Fruit fly (Drosophila melanogaster) whole organism, embryonic: ENCODE data around the gene CG4896.

Source experiments
- Antp ChIP-seq: fragments of 200-800 bp; sonication (Bioruptor generic); optimal IDR thresholded peaks from 3 replicates; lab custom pipeline; 2016; ENCODE audit warnings: missing biosample characterization, missing genetic modification characterization
- CG10366 ChIP-seq: fragments of 200-800 bp; sonication (Bioruptor generic); IDR thresholded peaks from 2 replicates; pipeline ENCODE4 v1.3.6; 2022; ENCODE audit warnings: missing biosample characterization, missing genetic modification characterization
- CG13287 ChIP-seq: fragments of 200-800 bp; sonication (Bioruptor generic); IDR thresholded peaks from 2 replicates; pipeline ENCODE4 v1.3.6; 2022; ENCODE audit warnings: missing biosample characterization, missing genetic modification characterization; ENCODE audit not compliant: partially characterized antibody
- CG14860 ChIP-seq: fragments of 200-800 bp; sonication (Bioruptor generic); IDR thresholded peaks from 3 replicates; pipeline ENCODE4 v1.3.6; 2022; ENCODE audit warnings: missing biosample characterization, missing genetic modification characterization; ENCODE audit not compliant: partially characterized antibody
- CG15011 ChIP-seq: fragments of 200-800 bp; sonication (Bioruptor generic); optimal IDR thresholded peaks from 3 replicates; lab custom pipeline; 2018; ENCODE audit warnings: missing biosample characterization, mild to moderate bottlenecking, missing genetic modification characterization
- CG3847 ChIP-seq: fragments of 200-800 bp; sonication (Bioruptor generic); IDR thresholded peaks from 2 replicates; pipeline ENCODE4 v1.3.6; 2022; ENCODE audit warnings: missing biosample characterization, missing genetic modification characterization
- CG3995 ChIP-seq: fragments of 200-800 bp; sonication (Bioruptor generic); optimal IDR thresholded peaks from 3 replicates; lab custom pipeline; 2016; ENCODE audit warnings: missing biosample characterization, missing genetic modification characterization
- CG5953 ChIP-seq: fragments of 200-800 bp; sonication (Bioruptor generic); IDR thresholded peaks from 2 replicates; pipeline ENCODE4 v1.3.6; 2022; ENCODE audit warnings: missing biosample characterization, missing genetic modification characterization
- CG6813 ChIP-seq: fragments of 200-800 bp; sonication (Bioruptor generic); optimal IDR thresholded peaks from 2 replicates; lab custom pipeline; 2017; ENCODE audit warnings: missing biosample characterization, missing genetic modification characterization, mild to moderate bottlenecking, moderate library complexity, missing genetic modification reagents
- CG7372 ChIP-seq: fragments of 200-800 bp; sonication (Bioruptor generic); IDR thresholded peaks from 2 replicates; pipeline ENCODE4 v1.3.6; 2022; ENCODE audit warnings: missing biosample characterization, missing genetic modification characterization
- CG8359 ChIP-seq: fragments of 200-800 bp; sonication (Bioruptor generic); optimal IDR thresholded peaks from 2 replicates; lab custom pipeline; 2017; ENCODE audit warnings: missing biosample characterization, mild to moderate bottlenecking, missing genetic modification characterization, borderline replicate concordance
- Doc3 ChIP-seq: fragments of 200-800 bp; sonication (Bioruptor generic); IDR thresholded peaks from 3 replicates; pipeline ENCODE4 v1.3.6; 2022; ENCODE audit warnings: missing biosample characterization, missing genetic modification characterization; ENCODE audit not compliant: partially characterized antibody
- Eip74EF ChIP-seq, 2 experiments: fragments of 200-800 bp in 1 of 2; fragments of >200 bp in 1 of 2; sonication (Bioruptor generic) in 1 of 2; optimal IDR thresholded peaks; 2 replicates each; lab custom pipeline; 2017 to 2019; ENCODE audit warnings: missing biosample characterization in 2 of 2, missing genetic modification characterization in 2 of 2, mild to moderate bottlenecking in 1 of 2, moderate library complexity in 1 of 2
- Fer2 ChIP-seq: fragments of 200-800 bp; sonication (Bioruptor generic); optimal IDR thresholded peaks from 2 replicates; lab custom pipeline; 2018; ENCODE audit warnings: missing biosample characterization, mild to moderate bottlenecking, missing genetic modification characterization, moderate library complexity
- GATAe ChIP-seq: fragments of 200-800 bp; sonication (Bioruptor generic); conservative IDR thresholded peaks from 2 replicates; pipeline ENCODE4 v1.3.6; 2022; ENCODE audit warnings: missing biosample characterization, missing genetic modification characterization
- HLH4C ChIP-seq: fragments of 200-800 bp; sonication (Bioruptor generic); IDR thresholded peaks from 3 replicates; pipeline ENCODE4 v1.3.6; 2022; ENCODE audit warnings: missing biosample characterization, missing genetic modification characterization; ENCODE audit not compliant: partially characterized antibody
- Hand ChIP-seq: fragments of 200-800 bp; sonication (Bioruptor generic); optimal IDR thresholded peaks from 2 replicates; lab custom pipeline; 2017; ENCODE audit warnings: mild to moderate bottlenecking, missing biosample characterization, missing genetic modification reagents, missing genetic modification characterization
- Hr39 ChIP-seq: fragments of >200 bp; optimal IDR thresholded peaks from 2 replicates; lab custom pipeline; 2017
- Lpt ChIP-seq: fragments of >200 bp; optimal IDR thresholded peaks from 2 replicates; lab custom pipeline; 2018; ENCODE audit warnings: missing biosample characterization, missing genetic modification characterization
- MTF-1 ChIP-seq: fragments of 200-800 bp; sonication (Bioruptor generic); optimal IDR thresholded peaks from 2 replicates; lab custom pipeline; 2018; ENCODE audit warnings: missing biosample characterization, mild to moderate bottlenecking, missing genetic modification characterization, borderline replicate concordance
- Max ChIP-seq: fragments of 200-800 bp; sonication (Bioruptor generic); optimal IDR thresholded peaks from 2 replicates; lab custom pipeline; 2016; ENCODE audit warnings: missing biosample characterization, mild to moderate bottlenecking, missing genetic modification characterization
- Stat92E ChIP-seq, 3 experiments: fragments of >200 bp in 2 of 3; fragments of 200-800 bp in 1 of 3; sonication (Bioruptor generic) in 1 of 3; optimal IDR thresholded peaks; 2 replicates each; lab custom pipeline; 2017 to 2019; ENCODE audit warnings: missing biosample characterization in 3 of 3, missing genetic modification characterization in 3 of 3, mild to moderate bottlenecking in 1 of 3, moderate library complexity in 1 of 3
- ab ChIP-seq: fragments of 200-800 bp; sonication (Bioruptor generic); optimal IDR thresholded peaks from 2 replicates; lab custom pipeline; 2016; ENCODE audit warnings: missing biosample characterization, missing genetic modification characterization
- ap ChIP-seq: fragments of 200-800 bp; sonication (Bioruptor generic); IDR thresholded peaks from 2 replicates; pipeline ENCODE4 v1.3.6; 2022; ENCODE audit warnings: missing biosample characterization, missing genetic modification characterization
- bigmax ChIP-seq: fragments of 200-800 bp; sonication (Bioruptor generic); optimal IDR thresholded peaks from 2 replicates; lab custom pipeline; 2018; ENCODE audit warnings: missing biosample characterization, mild to moderate bottlenecking, missing genetic modification characterization
- bowl ChIP-seq: fragments of 200-800 bp; sonication (Bioruptor generic); IDR thresholded peaks from 2 replicates; pipeline ENCODE4 v1.3.6; 2022; ENCODE audit warnings: missing biosample characterization, missing genetic modification characterization
- dmrt11E ChIP-seq: fragments of 200-800 bp; sonication (Bioruptor generic); optimal IDR thresholded peaks from 3 replicates; lab custom pipeline; 2018; ENCODE audit warnings: missing biosample characterization, mild to moderate bottlenecking, missing genetic modification characterization, moderate library complexity
- exex ChIP-seq: fragments of 200-800 bp; sonication (Bioruptor generic); optimal IDR thresholded peaks from 4 replicates; lab custom pipeline; 2018; ENCODE audit warnings: missing biosample characterization, mild to moderate bottlenecking, missing genetic modification characterization, moderate library complexity
- gfzf ChIP-seq: fragments of 200-800 bp; sonication (Bioruptor generic); optimal IDR thresholded peaks from 2 replicates; lab custom pipeline; 2016; ENCODE audit warnings: missing biosample characterization, mild to moderate bottlenecking, missing genetic modification characterization, moderate library complexity
- grau ChIP-seq: fragments of 200-800 bp; optimal IDR thresholded peaks from 3 replicates; lab custom pipeline; 2019; ENCODE audit warnings: missing biosample characterization, mild to moderate bottlenecking, missing genetic modification characterization, moderate library complexity
- h ChIP-seq: fragments of >200 bp; optimal IDR thresholded peaks from 2 replicates; lab custom pipeline; 2017
- hb ChIP-seq: fragments of 200-800 bp; sonication (Bioruptor generic); IDR thresholded peaks from 3 replicates; pipeline ENCODE4 v1.3.6; 2022; ENCODE audit warnings: missing biosample characterization, missing genetic modification characterization; ENCODE audit not compliant: partially characterized antibody
- her ChIP-seq: fragments of 200-800 bp; sonication (Bioruptor generic); optimal IDR thresholded peaks from 2 replicates; lab custom pipeline; 2016; ENCODE audit warnings: missing biosample characterization, missing genetic modification characterization
- jing ChIP-seq: fragments of 200-800 bp; sonication (Bioruptor generic); optimal IDR thresholded peaks from 2 replicates; lab custom pipeline; 2018; ENCODE audit warnings: missing biosample characterization, mild to moderate bottlenecking, missing genetic modification characterization
- ken ChIP-seq: fragments of 200-800 bp; sonication (Bioruptor generic); IDR thresholded peaks from 3 replicates; pipeline ENCODE4 v1.3.6; 2022; ENCODE audit warnings: missing biosample characterization, missing genetic modification characterization
- lab ChIP-seq: fragments of 200-800 bp; sonication (Bioruptor generic); optimal IDR thresholded peaks from 3 replicates; lab custom pipeline; 2017; ENCODE audit warnings: missing biosample characterization, missing genetic modification characterization, mild to moderate bottlenecking, moderate library complexity, missing genetic modification reagents
- mirr ChIP-seq: fragments of 200-800 bp; sonication (Bioruptor generic); optimal IDR thresholded peaks from 3 replicates; lab custom pipeline; 2018; ENCODE audit warnings: missing biosample characterization, mild to moderate bottlenecking, missing genetic modification characterization
- nau ChIP-seq: fragments of 200-800 bp; sonication (Bioruptor generic); optimal IDR thresholded peaks from 3 replicates; lab custom pipeline; 2017; ENCODE audit warnings: missing biosample characterization, mild to moderate bottlenecking, missing genetic modification characterization, missing genetic modification reagents
- p53 ChIP-seq: fragments of 200-800 bp; sonication (Bioruptor generic); optimal IDR thresholded peaks from 2 replicates; lab custom pipeline; 2016; ENCODE audit warnings: missing biosample characterization, missing genetic modification characterization
- pfk ChIP-seq: fragments of 200-800 bp; sonication (Bioruptor generic); optimal IDR thresholded peaks from 2 replicates; lab custom pipeline; 2018; ENCODE audit warnings: missing biosample characterization, mild to moderate bottlenecking, missing genetic modification characterization, moderate library complexity
- pros ChIP-seq: fragments of 200-800 bp; sonication (Bioruptor generic); optimal IDR thresholded peaks from 3 replicates; lab custom pipeline; 2019; ENCODE audit warnings: missing biosample characterization, mild to moderate bottlenecking, missing genetic modification characterization, moderate library complexity
- rib ChIP-seq: fragments of 200-800 bp; sonication (Bioruptor generic); IDR thresholded peaks from 2 replicates; pipeline ENCODE4 v1.3.6; 2022; ENCODE audit warnings: missing biosample characterization, missing genetic modification characterization
- slbo ChIP-seq: fragments of 200-800 bp; sonication (Bioruptor generic); IDR thresholded peaks from 2 replicates; pipeline ENCODE4 v1.3.6; 2022; ENCODE audit warnings: missing biosample characterization, missing genetic modification characterization
- sr ChIP-seq: fragments of 200-800 bp; sonication (Bioruptor generic); IDR thresholded peaks from 3 replicates; pipeline ENCODE4 v1.3.6; 2022; ENCODE audit warnings: missing biosample characterization, missing genetic modification characterization
- sug ChIP-seq: fragments of 200-800 bp; optimal IDR thresholded peaks from 2 replicates; lab custom pipeline; 2019; ENCODE audit warnings: missing biosample characterization, mild to moderate bottlenecking, missing genetic modification characterization, moderate library complexity
- tin ChIP-seq: fragments of 200-800 bp; sonication (Bioruptor generic); optimal IDR thresholded peaks from 3 replicates; lab custom pipeline; 2016; ENCODE audit warnings: missing biosample characterization, missing genetic modification characterization
- twi ChIP-seq: fragments of 200-800 bp; optimal IDR thresholded peaks from 2 replicates; lab custom pipeline; 2019; ENCODE audit warnings: missing biosample characterization, mild to moderate bottlenecking, missing genetic modification characterization, moderate library complexity
- zen2 ChIP-seq: fragments of 200-800 bp; sonication (Bioruptor generic); IDR thresholded peaks from 3 replicates; pipeline ENCODE4 v1.3.6; 2022; ENCODE audit warnings: missing biosample characterization, missing genetic modification characterization; ENCODE audit not compliant: partially characterized antibody

Gene CG4896

dm6 chr2L:1199166-1199565, 21.7 kb downstream of the CG4896 start, which contains the start of the genes CG5139 and CG43348:
CG5139 (minus strand) TSS chr2L:1199266.
CG43348 (plus strand) TSS chr2L:1199412.
- TF ChIP-seq gfzf (GFP tag; lab: Kevin White, UChicago) (no peak), CG3995 (GFP tag; lab: Kevin White, UChicago) (no peak), ab (GFP tag; lab: Kevin White, UChicago) (no peak), Doc3 (GFP tag; lab: Robert Waterston, UW) (no peak), bowl (no peak), Hr39 (peak; percentile 35), dmrt11E (tag; lab: Kevin White, UChicago) (no peak), sug (peak; percentile 15), Hand (GFP tag; lab: Kevin White, UChicago) (no peak), jing (no peak), CG5953 (GFP tag; lab: Robert Waterston, UW) (no peak), Max (no peak)

DNA sequence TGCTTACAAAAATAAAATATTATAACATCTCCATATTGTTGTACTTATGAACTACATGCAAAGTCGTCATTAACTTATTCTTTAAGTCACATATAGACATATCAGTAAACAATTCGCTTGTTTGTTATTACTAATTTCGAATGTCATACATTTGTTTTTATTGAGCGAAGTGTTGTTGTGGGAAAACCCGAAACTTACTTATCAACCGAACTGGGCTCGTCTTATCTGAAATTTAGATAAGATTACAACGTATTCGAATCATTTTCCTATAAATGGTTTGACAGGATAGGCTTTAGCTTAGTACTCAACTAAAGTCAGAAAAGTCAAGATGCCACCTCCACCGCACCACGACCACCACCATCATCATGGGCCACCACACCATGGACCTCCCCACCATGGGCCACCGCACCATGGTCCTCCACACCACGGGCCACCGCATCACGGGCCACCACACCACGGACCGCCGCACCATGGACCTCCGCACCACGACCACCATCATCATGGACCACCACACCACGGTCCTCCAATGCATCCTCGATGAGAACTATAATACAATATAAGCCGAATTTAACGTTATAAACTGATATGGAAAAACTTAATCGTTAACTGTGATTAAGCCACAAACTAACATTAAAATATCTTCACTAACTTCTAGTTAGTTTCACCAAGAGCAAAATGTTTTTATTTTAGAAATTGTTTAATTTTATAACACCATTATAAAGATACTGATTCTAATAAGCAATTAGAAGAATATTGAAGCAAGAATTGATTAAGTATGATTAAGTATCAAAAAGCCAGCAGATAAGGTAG, 22.6 kb downstream of the CG4896 start, which contains the start of the genes CG43349 and CG5011:
Gene CG43349 (plus strand): TSS at position 294 of the 810 bp plus-strand sequence.
Gene CG5011 (plus strand): TSS at position 760 of the 810 bp plus-strand sequence.
- TF ChIP-seq her = no peak
- TF ChIP-seq CG3847 = no peak
- TF ChIP-seq Stat92E (GFP tag; optimal IDR thresholded peaks at IDR 0.05; lab: Kevin White, UChicago) = no peak
- TF ChIP-seq rib = no peak
- no peak for TF ChIP-seq h
- no peak for TF ChIP-seq Lpt
- no peak for TF ChIP-seq tin
- TF ChIP-seq MTF-1 (GFP tag; lab: Kevin White, UChicago) = no peak
- TF ChIP-seq twi = no peak
- peak; percentile 54 for TF ChIP-seq exex (tag; lab: Kevin White, UChicago)
- no peak for TF ChIP-seq HLH4C (GFP tag; lab: Robert Waterston, UW)
- TF ChIP-seq Fer2 (tag; lab: Kevin White, UChicago) = no peak
- TF ChIP-seq pros (GFP tag; lab: Kevin White, UChicago) = no peak
- no peak for TF ChIP-seq bigmax (GFP tag; lab: Kevin White, UChicago)
- TF ChIP-seq CG8359 (GFP tag; lab: Kevin White, UChicago) = no peak
- TF ChIP-seq CG13287 (GFP tag; lab: Robert Waterston, UW) = no peak
- no peak for TF ChIP-seq CG10366
- no peak for TF ChIP-seq p53 (GFP tag; lab: Kevin White, UChicago)
- TF ChIP-seq CG15011 = no peak
- TF ChIP-seq CG7372 (GFP tag; lab: Robert Waterston, UW) = no peak
- TF ChIP-seq ken = no peak
- TF ChIP-seq pfk (GFP tag; lab: Kevin White, UChicago) = no peak
- TF ChIP-seq ap (GFP tag; lab: Robert Waterston, UW) = no peak
- no peak for TF ChIP-seq Antp (GFP tag; lab: Kevin White, UChicago)
- peak; percentile 43; the same call in 1 of the 2 replicates for TF ChIP-seq GATAe (GFP tag; lab: Robert Waterston, UW)
- TF ChIP-seq nau (GFP tag; lab: Kevin White, UChicago) = no peak
- no peak for TF ChIP-seq grau (tag; lab: Kevin White, UChicago)
- TF ChIP-seq CG14860 (GFP tag; lab: Robert Waterston, UW) = no peak
- no peak for TF ChIP-seq hb (GFP tag; lab: Robert Waterston, UW)
- TF ChIP-seq slbo (GFP tag; lab: Robert Waterston, UW) = 0 out of 2 replicates have a peak, but pooled peaks have one; percentile 19
- TF ChIP-seq lab (GFP tag; lab: Kevin White, UChicago) = peak; percentile 27
- peak; percentile 26 for TF ChIP-seq mirr (GFP tag; lab: Kevin White, UChicago)
- no peak for TF ChIP-seq zen2 (GFP tag; lab: Robert Waterston, UW)
- TF ChIP-seq sr (GFP tag; lab: Robert Waterston, UW) = no peak
- no peak for TF ChIP-seq CG6813 (GFP tag; lab: Kevin White, UChicago)
- no peak for TF ChIP-seq Eip74EF (GFP tag; optimal IDR thresholded peaks at IDR 0.05; lab: Kevin White, UChicago)
